Fruit fly (Drosophila melanogaster) ovary, adult (tissue): Measurements from ENCODE around the gene corto.

Experiments used
- CG17801 ChIP-seq: fragments of 200-800 bp; optimal IDR thresholded peaks from 2 replicates; lab custom pipeline; 2019; ENCODE audit warnings: missing biosample characterization, mild to moderate bottlenecking, missing genetic modification characterization, moderate library complexity; ENCODE audit not compliant: partially characterized antibody

Gene corto

DNA sequence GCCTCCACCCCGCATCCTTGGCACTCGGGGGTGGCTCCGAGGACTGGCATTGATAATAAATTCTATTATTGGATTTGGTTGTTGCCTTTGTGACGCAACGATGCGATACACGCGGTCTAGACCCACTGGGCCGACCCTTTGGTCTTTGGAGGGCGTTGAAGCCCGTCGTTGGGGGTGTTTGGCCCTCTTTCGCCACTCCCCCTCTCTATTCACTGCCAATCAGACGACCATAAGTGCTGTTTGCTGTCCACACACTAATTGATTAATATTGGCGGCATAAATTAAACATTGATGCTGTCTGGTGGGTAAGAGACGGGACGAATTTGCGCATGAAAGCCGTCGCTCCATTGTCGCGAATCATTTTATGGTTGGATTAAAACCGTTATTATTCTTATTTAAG lies 42.9 kb downstream of the corto start:
- no peak for TF ChIP-seq CG17801 (GFP tag; lab: Kevin White, UChicago)

DNA sequence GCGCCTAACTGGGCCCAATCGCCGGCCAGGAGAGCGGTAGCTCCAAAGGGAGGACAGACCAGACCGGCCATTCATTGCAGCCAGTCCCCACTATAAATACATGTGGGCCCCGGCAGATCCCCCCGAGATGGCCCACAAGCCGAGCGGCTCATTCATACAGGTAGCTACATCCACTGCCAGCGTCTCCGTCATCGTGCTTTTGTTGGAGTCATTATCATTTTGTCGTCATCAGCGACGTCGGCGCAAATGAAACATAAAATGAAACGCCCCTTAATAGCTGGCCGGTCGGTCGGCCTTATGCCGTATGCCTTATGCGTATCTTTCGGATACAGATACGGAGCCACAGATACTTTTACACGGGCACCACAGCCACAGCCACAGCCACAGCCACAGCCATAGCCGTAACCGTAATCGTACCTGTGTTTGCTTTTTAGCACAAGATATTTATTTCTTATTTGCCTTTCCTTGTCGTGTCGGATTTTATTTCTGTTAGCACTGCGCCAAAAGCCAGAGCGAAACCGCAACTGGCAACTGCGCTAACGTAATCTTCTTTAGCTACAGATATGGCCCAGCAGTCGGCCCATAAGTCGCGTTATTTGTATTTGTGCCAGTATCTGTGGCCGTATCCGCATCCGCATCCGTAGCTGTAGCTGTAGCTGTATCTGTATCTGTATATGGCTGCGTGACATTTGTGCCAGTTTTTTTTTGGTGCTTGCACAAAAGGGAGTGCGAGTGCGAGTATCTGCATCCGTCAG lies 43.7 kb downstream of the corto start:
- no peak for TF ChIP-seq CG17801 (GFP tag; lab: Kevin White, UChicago)

dm6 chr3R:5042057-5042937 lies 44.6 kb downstream of the corto start:
- TF ChIP-seq CG17801 (GFP tag; lab: Kevin White, UChicago): no peak

- TF ChIP-seq CG17801 (GFP tag; lab: Kevin White, UChicago): no peak
Measured at dm6 chr3R:5041408-5041807, 45.5 kb downstream of the corto start.

DNA sequence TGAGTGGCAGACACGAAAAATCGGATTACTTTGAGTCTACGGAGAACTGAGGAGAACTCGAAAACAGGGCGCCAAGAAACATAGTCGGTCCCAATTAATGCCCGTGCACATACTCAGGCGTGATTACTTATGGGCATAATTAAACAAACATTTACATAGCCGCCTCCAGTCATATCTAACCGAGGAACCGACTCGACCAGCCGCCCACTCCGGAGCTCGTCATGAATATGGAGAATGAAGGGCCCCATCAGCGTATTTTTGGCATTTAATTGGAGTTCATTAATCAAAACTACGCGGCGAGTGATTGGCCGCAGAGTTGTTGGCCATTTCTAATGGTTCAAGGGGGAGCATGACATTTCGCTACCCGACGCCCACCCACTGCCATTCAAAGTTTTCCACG lies 46.6 kb downstream of the corto start:
- TF ChIP-seq CG17801 (GFP tag; lab: Kevin White, UChicago): no peak

dm6 chr3R:5038652-5039458 lies 48.0 kb downstream of the corto start:
- no peak for TF ChIP-seq CG17801 (GFP tag; lab: Kevin White, UChicago)

DNA sequence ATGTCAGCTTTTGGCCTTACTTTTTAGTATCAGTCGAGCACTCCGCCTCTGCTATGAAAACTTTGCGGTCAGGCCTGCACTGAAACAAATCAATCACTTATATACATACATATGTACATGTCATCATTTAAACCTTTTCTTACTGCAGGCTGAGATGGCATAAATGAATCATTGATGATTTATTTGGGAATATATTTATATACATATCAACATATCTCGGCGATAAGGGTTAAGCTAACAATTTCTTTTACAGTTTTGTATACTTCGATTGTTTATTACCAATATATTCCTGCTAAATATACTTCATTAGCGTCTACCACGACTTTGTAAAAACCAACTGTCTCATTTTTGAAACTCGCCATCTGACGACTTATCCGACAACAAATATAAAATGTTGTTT lies 49.3 kb downstream of the corto start:
- TF ChIP-seq CG17801 (GFP tag; lab: Kevin White, UChicago): no peak

dm6 chr3R:5035417-5035941 lies 51.4 kb downstream of the corto start:
- TF ChIP-seq CG17801 (GFP tag; lab: Kevin White, UChicago): no peak

DNA sequence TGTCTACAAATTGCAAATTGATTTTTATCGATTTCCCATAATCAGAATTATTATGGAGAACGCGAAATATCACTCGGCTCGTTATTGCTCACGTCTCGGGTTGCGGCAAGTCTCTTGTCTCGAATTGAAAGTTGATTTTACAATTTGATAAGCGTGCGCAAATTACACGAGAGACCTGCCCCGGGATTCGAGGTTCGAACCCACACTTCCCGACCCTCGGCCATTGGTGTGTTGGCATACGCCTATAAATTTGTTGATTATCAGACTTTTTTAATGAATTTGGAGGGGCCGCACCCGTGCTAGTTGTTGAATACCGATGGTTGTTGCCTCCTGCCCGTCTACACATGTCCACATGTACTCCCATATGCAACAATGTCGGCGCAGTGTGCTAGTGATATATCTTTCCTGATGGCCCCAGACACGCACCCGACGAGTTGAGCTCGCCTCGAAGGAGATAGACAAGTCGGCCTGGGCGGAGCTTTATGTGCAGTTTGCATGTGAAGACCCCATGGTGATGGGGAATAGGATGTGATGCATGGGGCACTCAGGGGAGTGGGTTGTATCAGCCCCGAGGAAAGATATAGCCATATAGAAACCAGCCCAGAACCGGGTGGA lies 53.7 kb downstream of the corto start:
- TF ChIP-seq CG17801 (GFP tag; lab: Kevin White, UChicago): no peak

DNA sequence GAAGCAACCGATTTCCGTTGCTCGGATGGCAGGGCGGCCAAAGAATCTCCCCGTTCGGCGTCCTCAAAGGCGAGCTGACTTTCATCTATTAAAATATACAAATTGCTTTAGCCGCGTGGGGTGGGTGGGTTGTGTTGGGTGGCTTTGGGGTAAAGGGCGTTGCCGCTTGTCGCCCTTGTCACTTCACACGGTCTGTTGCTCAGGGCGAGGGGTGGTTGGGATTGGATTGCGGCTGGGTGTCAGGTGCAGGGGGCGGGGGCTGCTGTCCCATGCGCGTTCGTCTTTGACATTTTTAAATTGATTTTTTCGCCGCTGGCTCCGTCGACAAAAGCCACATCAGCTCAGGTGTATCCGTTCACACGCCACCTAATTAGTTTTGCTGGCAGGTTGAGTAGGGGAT lies 54.5 kb downstream of the corto start:
- TF ChIP-seq CG17801 (GFP tag; lab: Kevin White, UChicago): no peak

DNA sequence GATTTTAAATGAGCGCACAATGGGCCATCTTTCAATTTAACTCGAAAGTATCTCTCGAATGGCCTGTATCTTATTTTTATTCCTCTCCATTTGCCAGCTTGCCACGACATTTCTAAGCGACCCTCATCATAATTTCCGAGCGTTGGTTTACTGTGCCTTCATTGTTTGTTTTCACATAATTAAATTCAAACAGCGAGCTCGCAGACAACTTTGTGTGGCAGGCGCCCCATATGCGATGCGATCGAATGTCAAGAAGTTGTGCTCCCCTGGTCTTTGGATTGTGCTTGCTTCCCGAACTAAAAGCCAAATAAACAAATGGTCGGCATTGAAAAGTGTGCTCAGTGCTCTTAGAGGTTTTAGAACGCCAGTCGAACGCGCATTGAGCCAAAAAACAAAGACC lies 55.0 kb downstream of the corto start:
- TF ChIP-seq CG17801 (GFP tag; lab: Kevin White, UChicago): no peak

DNA sequence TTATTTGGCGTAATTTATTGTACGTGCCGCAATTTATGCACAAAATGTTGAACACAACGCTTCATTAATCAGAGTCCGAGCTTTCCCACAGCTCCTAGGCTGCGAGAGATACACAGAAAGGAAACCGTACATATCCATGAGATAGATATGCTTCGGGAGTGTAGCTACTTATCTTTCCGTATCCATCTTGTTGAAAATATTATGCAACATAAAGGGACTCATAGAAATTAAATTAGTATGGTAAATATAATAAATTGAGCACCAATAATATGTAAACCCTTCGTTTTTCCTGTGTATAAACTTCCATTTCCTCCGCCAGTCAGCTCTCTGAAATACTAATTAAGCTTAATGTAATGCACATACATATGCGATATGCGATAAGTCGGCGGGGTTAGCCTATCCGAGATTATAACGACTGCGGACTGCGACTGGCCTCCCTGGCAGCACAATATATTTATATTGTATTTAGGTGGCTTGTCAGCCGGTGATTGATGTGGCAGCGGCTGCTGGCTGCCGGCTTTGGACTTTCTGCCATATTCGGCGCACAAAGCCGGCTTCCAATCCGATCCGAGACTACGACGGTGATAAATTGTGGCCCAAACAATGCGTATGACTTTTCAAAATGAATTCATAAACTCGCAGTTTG lies 56.0 kb downstream of the corto start:
- TF ChIP-seq CG17801 (GFP tag; lab: Kevin White, UChicago): no peak

DNA sequence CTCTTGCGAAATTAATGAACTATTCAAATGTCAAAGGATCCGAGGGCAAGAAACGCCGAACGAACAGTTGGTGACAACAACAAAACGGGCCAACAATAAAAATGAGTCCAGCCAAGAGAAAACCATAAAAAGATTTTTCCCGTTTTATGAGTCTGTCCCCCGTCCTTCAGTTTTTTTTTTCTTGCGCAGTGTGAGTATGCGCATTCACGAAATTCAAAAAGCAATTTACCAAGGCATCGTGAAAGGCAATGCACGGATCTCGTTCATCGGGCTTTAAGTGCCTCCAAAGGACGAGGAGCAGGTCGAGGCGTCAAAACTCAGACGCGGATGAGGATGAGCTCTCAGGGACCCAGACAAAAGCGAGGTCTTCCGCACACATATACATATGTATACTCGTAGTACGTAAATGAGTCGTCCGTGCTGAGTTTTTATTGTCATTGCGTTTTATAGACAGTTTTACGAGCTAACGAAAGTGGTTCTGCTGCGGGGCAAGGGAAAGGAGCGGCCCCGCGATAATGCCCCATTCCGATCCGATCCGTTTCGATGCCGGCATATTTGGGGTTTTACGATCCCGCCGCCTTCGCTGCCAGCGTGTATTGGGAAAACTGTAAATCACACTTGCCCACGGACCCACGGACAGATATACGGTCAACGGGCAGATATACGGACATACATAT lies 58.7 kb downstream of the corto start:
- no peak for TF ChIP-seq CG17801 (GFP tag; lab: Kevin White, UChicago)
